Fruit fly (Drosophila melanogaster) whole organism, prepupa: ENCODE data around the gene PMP34.

Experiments
- CG11762 ChIP-seq: fragments of 200-800 bp; sonication (Bioruptor generic); optimal IDR thresholded peaks from 3 replicates; lab custom pipeline; 2016; ENCODE audit warnings: missing biosample characterization, missing genetic modification characterization; ENCODE audit not compliant: insufficient read depth
- CG1621 ChIP-seq: fragments of 200-800 bp; sonication (Bioruptor generic); optimal IDR thresholded peaks from 3 replicates; lab custom pipeline; 2018; ENCODE audit warnings: missing biosample characterization, mild to moderate bottlenecking, missing genetic modification characterization
- CG3919 ChIP-seq: fragments of 200-800 bp; sonication (Bioruptor generic); optimal IDR thresholded peaks from 3 replicates; lab custom pipeline; 2016; ENCODE audit warnings: missing biosample characterization, missing genetic modification characterization
- CG6163 ChIP-seq: fragments of 200-800 bp; sonication (Bioruptor generic); IDR thresholded peaks from 3 replicates; pipeline ENCODE4 v1.3.6; 2022; ENCODE audit warnings: missing biosample characterization, missing genetic modification characterization
- Hr39 ChIP-seq: fragments of 200-800 bp; sonication (Bioruptor generic); optimal IDR thresholded peaks from 2 replicates; lab custom pipeline; 2016; ENCODE audit warnings: missing biosample characterization, missing genetic modification characterization
- Lpt ChIP-seq: fragments of 200-800 bp; sonication (Bioruptor generic); optimal IDR thresholded peaks from 3 replicates; lab custom pipeline; 2016; ENCODE audit warnings: missing biosample characterization, missing genetic modification characterization
- OdsH ChIP-seq: fragments of 200-800 bp; sonication (Bioruptor generic); optimal IDR thresholded peaks from 3 replicates; lab custom pipeline; 2016; ENCODE audit warnings: missing biosample characterization, missing genetic modification characterization
- Sox102F ChIP-seq: fragments of 200-800 bp; sonication (Bioruptor generic); optimal IDR thresholded peaks from 2 replicates; lab custom pipeline; 2016; ENCODE audit warnings: missing biosample characterization, mild to moderate bottlenecking, missing genetic modification characterization
- Sox15 ChIP-seq: fragments of 200-800 bp; sonication (Bioruptor generic); optimal IDR thresholded peaks from 3 replicates; lab custom pipeline; 2016; ENCODE audit warnings: missing biosample characterization, missing genetic modification characterization
- dac ChIP-seq: fragments of 200-800 bp; sonication (Bioruptor generic); optimal IDR thresholded peaks from 2 replicates; lab custom pipeline; 2017; ENCODE audit warnings: missing biosample characterization, mild to moderate bottlenecking, missing genetic modification characterization
- fkh ChIP-seq: fragments of 200-800 bp; sonication (Bioruptor generic); optimal IDR thresholded peaks from 3 replicates; lab custom pipeline; 2017; ENCODE audit warnings: missing biosample characterization, mild to moderate bottlenecking, missing genetic modification characterization, moderate library complexity
- pdm3 ChIP-seq: fragments of 200-800 bp; sonication (Bioruptor generic); optimal IDR thresholded peaks from 3 replicates; lab custom pipeline; 2016; ENCODE audit warnings: missing biosample characterization, missing genetic modification characterization

dm6 chr3L:4283428-4284089 lies 35.0 kb upstream of the PMP34 start, which contains the start of the genes srw and CG1316:
- no peak for TF ChIP-seq OdsH (GFP tag; lab: Kevin White, UChicago)
- no peak for TF ChIP-seq pdm3 (GFP tag; lab: Kevin White, UChicago)
- TF ChIP-seq dac = no peak
- no peak for TF ChIP-seq CG3919
- no peak for TF ChIP-seq Sox15 (GFP tag; lab: Kevin White, UChicago)
- TF ChIP-seq Lpt (GFP tag; lab: Kevin White, UChicago) = no peak
- TF ChIP-seq Hr39 (GFP tag; lab: Kevin White, UChicago) = no peak
- no peak for TF ChIP-seq Sox102F
- peak; percentile 53 for TF ChIP-seq CG1621 (tag; lab: Kevin White, UChicago)
- TF ChIP-seq CG11762 (GFP tag; lab: Kevin White, UChicago) = no peak
- no peak for TF ChIP-seq fkh
- TF ChIP-seq CG6163 = no peak
